Fruit fly (Drosophila melanogaster): ENCODE data around the gene AMPdeam.

- TF ChIP-seq psq (optimal IDR thresholded peaks at IDR 0.05), result no peak
- TF ChIP-seq h (optimal IDR thresholded peaks at IDR 0.05), result no peak
- no peak for TF ChIP-seq ttk (optimal IDR thresholded peaks at IDR 0.05)
- TF ChIP-seq Myc (optimal IDR thresholded peaks at IDR 0.05), result no peak
- TF ChIP-seq insv (optimal IDR thresholded peaks at IDR 0.05), result no peak
Measured at dm6 chrX:13817418-13818171, 28.1 kb downstream of the AMPdeam start.
